Worm (Caenorhabditis elegans) whole organism, young adult: Measurements from ENCODE around the gene F25G6.1.

ENCODE experiments used
- B0019.2 ChIP-seq: fragments of 200-800 bp; sonication (Bioruptor generic); conservative IDR thresholded peaks from 2 replicates; pipeline ENCODE4 v1.3.6; 2022; ENCODE audit warnings: missing genetic modification reagents, missing genetic modification characterization, missing compliant biosample characterization
- F10E7.11 ChIP-seq: sonication (generic microtip); optimal IDR thresholded peaks from 2 replicates; lab custom pipeline; 2017; ENCODE audit warnings: mild to moderate bottlenecking, missing genetic modification characterization, moderate library complexity, missing compliant biosample characterization
- F33H1.4 ChIP-seq: fragments of 200-800 bp; sonication (Bioruptor generic); IDR thresholded peaks from 2 replicates; pipeline ENCODE4 v1.3.6; 2022; ENCODE audit warnings: missing genetic modification reagents, missing genetic modification characterization, missing compliant biosample characterization
- F37B4.10 ChIP-seq: fragments of 200-800 bp; sonication (Bioruptor generic); IDR thresholded peaks from 2 replicates; pipeline ENCODE4 v1.3.6; 2022; ENCODE audit warnings: missing genetic modification characterization, missing compliant biosample characterization
- F49E8.2 ChIP-seq: sonication (generic microtip); optimal IDR thresholded peaks from 3 replicates; lab custom pipeline; 2017; ENCODE audit warnings: missing genetic modification characterization, mild to moderate bottlenecking, missing compliant biosample characterization, antibody characterized with exemption, moderate library complexity; ENCODE audit not compliant: insufficient read depth
- T26A5.8 ChIP-seq: sonication (generic microtip); optimal IDR thresholded peaks from 2 replicates; lab custom pipeline; 2016; ENCODE audit warnings: missing genetic modification characterization, missing compliant biosample characterization
- Y56A3A.18 ChIP-seq: fragments of 200-800 bp; sonication (Bioruptor generic); IDR thresholded peaks from 2 replicates; pipeline ENCODE4 v1.3.6; 2022; ENCODE audit warnings: missing genetic modification reagents, missing genetic modification characterization, missing compliant biosample characterization
- ZK185.1 ChIP-seq: sonication (generic microtip); optimal IDR thresholded peaks from 2 replicates; lab custom pipeline; 2016; ENCODE audit warnings: mild to moderate bottlenecking, missing genetic modification characterization, missing compliant biosample characterization; ENCODE audit not compliant: poor library complexity, severe bottlenecking
- akir-1 ChIP-seq: fragments of 200-800 bp; sonication (Bioruptor generic); optimal IDR thresholded peaks from 2 replicates; lab custom pipeline; 2018; ENCODE audit warnings: mild to moderate bottlenecking, missing genetic modification characterization, moderate library complexity, missing compliant biosample characterization
- ama-1 ChIP-seq, 3 experiments: fragments of 150-350 bp in 1 of 3; sonication (generic microtip) in 2 of 3; optimal IDR thresholded peaks; 2 replicates each; lab custom pipeline; 2014 to 2018; ENCODE audit warnings: missing biosample characterization in 2 of 3, missing genetic modification characterization in 2 of 3, missing genetic modification reagents in 2 of 3
- attf-3 ChIP-seq: fragments of 200-800 bp; sonication (Bioruptor generic); conservative IDR thresholded peaks from 2 replicates; pipeline ENCODE4 v1.3.6; 2022; ENCODE audit warnings: missing genetic modification reagents, missing genetic modification characterization, missing compliant biosample characterization
- attf-6 ChIP-seq: fragments of 200-800 bp; sonication (Bioruptor generic); IDR thresholded peaks from 2 replicates; pipeline ENCODE4 v1.3.6; 2022; ENCODE audit warnings: missing genetic modification reagents, missing genetic modification characterization, missing compliant biosample characterization
- ceh-91 ChIP-seq: fragments of 200-800 bp; sonication (Bioruptor generic); IDR thresholded peaks from 2 replicates; pipeline ENCODE4 v1.3.6; 2022; ENCODE audit warnings: missing genetic modification reagents, missing genetic modification characterization, missing compliant biosample characterization
- dpff-1 ChIP-seq: sonication (generic microtip); optimal IDR thresholded peaks from 2 replicates; lab custom pipeline; 2017; ENCODE audit warnings: mild to moderate bottlenecking, missing genetic modification characterization, missing compliant biosample characterization
- egl-18 ChIP-seq: fragments of 200-800 bp; sonication (Bioruptor generic); IDR thresholded peaks from 2 replicates; pipeline ENCODE4 v1.3.6; 2022; ENCODE audit warnings: missing genetic modification reagents, missing genetic modification characterization, missing compliant biosample characterization
- ets-4 ChIP-seq: fragments of 200-800 bp; sonication (Bioruptor generic); optimal IDR thresholded peaks from 2 replicates; lab custom pipeline; 2018; ENCODE audit warnings: mild to moderate bottlenecking, missing genetic modification characterization, missing compliant biosample characterization
- gei-17 ChIP-seq: fragments of 200-800 bp; sonication (Bioruptor generic); optimal IDR thresholded peaks from 2 replicates; lab custom pipeline; 2018; ENCODE audit warnings: mild to moderate bottlenecking, missing genetic modification characterization, missing compliant biosample characterization
- hlh-26 ChIP-seq: fragments of 200-800 bp; sonication (Bioruptor generic); conservative IDR thresholded peaks from 2 replicates; pipeline ENCODE4 v1.3.6; 2022; ENCODE audit warnings: missing genetic modification reagents, missing genetic modification characterization, missing compliant biosample characterization
- hmg-1.2 ChIP-seq: fragments of 200-800 bp; sonication (Bioruptor generic); IDR thresholded peaks from 2 replicates; pipeline ENCODE4 v1.3.6; 2022; ENCODE audit warnings: missing genetic modification reagents, missing genetic modification characterization, missing compliant biosample characterization
- hsf-1 ChIP-seq: fragments of 200-800 bp; sonication (Bioruptor generic); IDR thresholded peaks from 2 replicates; pipeline ENCODE4 v1.3.6; 2022; ENCODE audit warnings: missing genetic modification reagents, missing genetic modification characterization, missing compliant biosample characterization
- lin-40 ChIP-seq: sonication (generic microtip); optimal IDR thresholded peaks from 2 replicates; lab custom pipeline; 2016; ENCODE audit warnings: missing genetic modification characterization, mild to moderate bottlenecking, missing compliant biosample characterization, missing genotype, missing genetic modification reagents
- lin-54 ChIP-seq: fragments of 200-800 bp; sonication (Bioruptor generic); optimal IDR thresholded peaks from 2 replicates; lab custom pipeline; 2018; ENCODE audit warnings: mild to moderate bottlenecking, missing genetic modification characterization, missing compliant biosample characterization
- madf-10 ChIP-seq: sonication (generic microtip); optimal IDR thresholded peaks from 2 replicates; lab custom pipeline; 2016; ENCODE audit warnings: mild to moderate bottlenecking, missing genetic modification characterization, missing compliant biosample characterization
- madf-3 ChIP-seq: fragments of 200-800 bp; sonication (Bioruptor generic); IDR thresholded peaks from 2 replicates; pipeline ENCODE4 v1.3.6; 2022; ENCODE audit warnings: missing genetic modification reagents, missing genetic modification characterization, missing compliant biosample characterization
- madf-6 ChIP-seq: fragments of 200-800 bp; sonication (Bioruptor generic); IDR thresholded peaks from 2 replicates; pipeline ENCODE4 v1.3.6; 2022; ENCODE audit warnings: missing genetic modification reagents, missing genetic modification characterization, missing compliant biosample characterization
- mcd-1 ChIP-seq: fragments of 200-800 bp; sonication (Bioruptor generic); IDR thresholded peaks from 2 replicates; pipeline ENCODE4 v1.3.6; 2022; ENCODE audit warnings: missing genetic modification reagents, missing genetic modification characterization, missing compliant biosample characterization
- mes-4 ChIP-seq: sonication (generic microtip); optimal IDR thresholded peaks from 2 replicates; lab custom pipeline; 2016; ENCODE audit warnings: missing genotype, missing genetic modification characterization, missing compliant biosample characterization
- nfya-2 ChIP-seq: fragments of 200-800 bp; sonication (Bioruptor generic); IDR thresholded peaks from 2 replicates; pipeline ENCODE4 v1.3.6; 2022; ENCODE audit warnings: missing genetic modification reagents, missing genetic modification characterization, missing compliant biosample characterization
- nhr-80 ChIP-seq: sonication (generic microtip); optimal IDR thresholded peaks from 2 replicates; lab custom pipeline; 2016; ENCODE audit warnings: missing genetic modification characterization, missing compliant biosample characterization
- nhr-90 ChIP-seq: sonication (generic microtip); optimal IDR thresholded peaks from 2 replicates; lab custom pipeline; 2016; ENCODE audit warnings: missing genotype, mild to moderate bottlenecking, missing genetic modification characterization, missing compliant biosample characterization
- rcor-1 ChIP-seq: fragments of 200-800 bp; sonication (Bioruptor generic); IDR thresholded peaks from 2 replicates; pipeline ENCODE4 v1.3.6; 2022; ENCODE audit warnings: missing genetic modification reagents, missing genetic modification characterization, missing compliant biosample characterization
- rec-8 ChIP-seq, 2 experiments: sonication (generic microtip); optimal IDR thresholded peaks; 2 replicates each; lab custom pipeline; 2016; ENCODE audit warnings: mild to moderate bottlenecking in 2 of 2, missing genetic modification characterization in 2 of 2, missing genetic modification reagents in 2 of 2, missing genotype in 2 of 2, missing biosample characterization in 1 of 2, missing compliant biosample characterization in 1 of 2, moderate library complexity in 1 of 2
- rpc-1 ChIP-seq, 2 experiments: fragments of 150-350 bp in 1 of 2; sonication (generic microtip) in 1 of 2; optimal IDR thresholded peaks; 2 replicates each; lab custom pipeline; 2014 to 2018; ENCODE audit warnings: missing biosample characterization in 1 of 2, missing genetic modification characterization in 1 of 2, missing genetic modification reagents in 1 of 2, missing genotype in 1 of 2
- sea-2 ChIP-seq: fragments of 200-800 bp; sonication (Bioruptor generic); IDR thresholded peaks from 2 replicates; pipeline ENCODE4 v1.3.6; 2022; ENCODE audit warnings: missing genetic modification characterization, missing compliant biosample characterization
- somi-1 ChIP-seq: fragments of 200-800 bp; sonication (Bioruptor generic); optimal IDR thresholded peaks from 2 replicates; lab custom pipeline; 2018; ENCODE audit warnings: mild to moderate bottlenecking, missing genetic modification characterization, missing compliant biosample characterization
- sptf-2 ChIP-seq: fragments of 200-800 bp; sonication (Bioruptor generic); optimal IDR thresholded peaks from 2 replicates; lab custom pipeline; 2018; ENCODE audit warnings: mild to moderate bottlenecking, missing genetic modification characterization, missing compliant biosample characterization
- unc-130 ChIP-seq: sonication (generic microtip); optimal IDR thresholded peaks from 2 replicates; lab custom pipeline; 2016; ENCODE audit warnings: missing genetic modification reagents, missing genetic modification characterization, missing compliant biosample characterization
- unc-62 ChIP-seq: fragments of 150-350 bp; optimal IDR thresholded peaks from 2 replicates; lab custom pipeline; 2014; ENCODE audit warnings: missing biosample characterization, missing genetic modification reagents, missing genetic modification characterization
- xnd-1 ChIP-seq: sonication (generic microtip); optimal IDR thresholded peaks from 2 replicates; lab custom pipeline; 2016; ENCODE audit warnings: missing genotype, missing genetic modification reagents, missing genetic modification characterization, missing compliant biosample characterization
- ztf-22 ChIP-seq: fragments of 200-800 bp; sonication (Bioruptor generic); optimal IDR thresholded peaks from 2 replicates; lab custom pipeline; 2018; ENCODE audit warnings: mild to moderate bottlenecking, missing genetic modification characterization, moderate library complexity, missing compliant biosample characterization
- ztf-26 ChIP-seq: sonication (generic microtip); optimal IDR thresholded peaks from 2 replicates; lab custom pipeline; 2017; ENCODE audit warnings: missing genetic modification characterization, missing compliant biosample characterization

The F25G6.1 gene

DNA sequence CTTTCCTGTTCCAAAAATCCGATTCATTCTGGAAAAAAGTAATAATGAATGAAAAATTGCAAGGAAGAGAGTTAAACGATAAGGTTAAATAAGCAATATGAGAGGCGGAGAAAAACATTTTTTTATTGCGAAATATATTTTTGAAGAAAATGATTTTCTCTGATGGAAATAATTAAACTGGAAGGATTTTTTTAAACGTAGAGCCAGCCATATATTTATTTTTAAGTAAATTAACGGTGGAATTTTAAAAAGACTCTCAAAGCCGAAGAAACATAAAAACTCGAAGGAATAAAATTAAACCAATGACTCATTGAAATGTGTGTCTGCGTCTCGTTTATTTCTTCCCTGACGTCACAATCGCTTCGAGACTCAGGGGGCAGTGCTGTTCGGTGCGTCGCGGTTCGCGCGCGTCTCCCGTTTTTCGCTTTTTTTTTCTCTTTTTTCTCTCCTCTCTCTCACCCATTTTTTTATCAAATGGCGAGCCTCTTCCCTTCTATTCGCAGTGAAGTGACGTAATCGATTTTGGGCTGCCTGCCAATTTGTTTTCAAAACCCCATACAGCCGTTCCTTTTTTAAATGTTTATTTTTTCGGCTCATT is 31.3 kb downstream of the F25G6.1 start, which contains the start of gene vps-60 (continued):
- no peak for TF ChIP-seq rpc-1 (optimal IDR thresholded peaks at IDR 0.05; lab: Kevin White, UChicago)
- TF ChIP-seq rpc-1 (tag; optimal IDR thresholded peaks at IDR 0.05; lab: Kevin White, UChicago), result no peak
- peak; percentile 50; the same call in 1 of the 2 replicates for TF ChIP-seq attf-3
- TF ChIP-seq ceh-91, result peak; percentile 75
- no peak for TF ChIP-seq sea-2 (GFP tag; lab: Robert Waterston, UW)
- TF ChIP-seq nfya-2, result no peak
- no peak for TF ChIP-seq sptf-2 (GFP tag; lab: Kevin White, UChicago)
- no peak for TF ChIP-seq gei-17 (GFP tag; lab: Kevin White, UChicago)
- TF ChIP-seq egl-18 (GFP tag; lab: Robert Waterston, UW), result 0 out of 2 replicates have a peak, but pooled peaks have one; percentile 29
- peak; percentile 66 for TF ChIP-seq rcor-1 (GFP tag; lab: Robert Waterston, UW)
- TF ChIP-seq dpff-1, result no peak
- TF ChIP-seq madf-10, result peak; percentile 98

DNA sequence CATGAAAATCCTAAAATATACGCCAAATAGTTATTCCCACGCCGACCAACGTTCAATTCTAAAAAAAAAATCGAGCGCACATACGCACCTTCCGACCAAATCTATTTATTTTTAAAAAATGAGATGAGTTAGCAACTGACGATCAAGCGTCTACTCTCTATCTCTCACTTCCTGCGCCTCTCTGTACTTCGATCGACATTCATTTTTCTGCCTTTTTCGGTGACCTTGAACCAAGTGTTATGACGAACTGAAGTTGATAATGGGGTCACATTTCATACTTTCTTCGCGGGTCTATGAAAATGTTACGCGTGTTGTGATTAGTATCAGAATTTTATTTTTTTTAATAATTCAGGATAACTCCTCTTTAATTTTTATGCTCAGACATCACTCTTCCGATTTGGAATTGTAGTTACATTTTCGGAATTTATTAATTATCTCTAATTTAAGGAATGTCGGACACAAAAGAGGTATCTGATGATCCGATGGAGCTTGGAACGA is 32.5 kb downstream of the F25G6.1 start, which contains the start of gene smk-1:
Gene smk-1 (plus strand): TSS at position 448 of the 498 bp plus-strand sequence.
- TF ChIP-seq rpc-1 (optimal IDR thresholded peaks at IDR 0.05; lab: Kevin White, UChicago) (no peak), rpc-1 (tag; optimal IDR thresholded peaks at IDR 0.05; lab: Kevin White, UChicago) (no peak), akir-1 (GFP tag; lab: Kevin White, UChicago) (no peak), lin-40 (tag; lab: Kevin White, UChicago) (peak; percentile 8), F10E7.11 (no peak), attf-6 (GFP tag; lab: Robert Waterston, UW) (no peak), mcd-1 (no peak), madf-3 (GFP tag; lab: Robert Waterston, UW) (no peak), madf-6 (GFP tag; lab: Robert Waterston, UW) (peak; percentile 16; the same call in 1 of the 2 replicates), ZK185.1 (no peak), hmg-1.2 (peak; percentile 31; the same call in 1 of the 2 replicates), T26A5.8 (tag; lab: Kevin White, UChicago) (no peak), nhr-90 (tag; lab: Kevin White, UChicago) (no peak), ztf-22 (GFP tag; lab: Kevin White, UChicago) (no peak), F49E8.2 (tag; lab: Kevin White, UChicago) (no peak), nhr-80 (tag; lab: Kevin White, UChicago) (peak; percentile 46), ama-1 (optimal IDR thresholded peaks at IDR 0.05; lab: Kevin White, UChicago) (no peak), ama-1 (GFP tag; optimal IDR thresholded peaks at IDR 0.05; lab: Kevin White, UChicago) (no peak)

DNA sequence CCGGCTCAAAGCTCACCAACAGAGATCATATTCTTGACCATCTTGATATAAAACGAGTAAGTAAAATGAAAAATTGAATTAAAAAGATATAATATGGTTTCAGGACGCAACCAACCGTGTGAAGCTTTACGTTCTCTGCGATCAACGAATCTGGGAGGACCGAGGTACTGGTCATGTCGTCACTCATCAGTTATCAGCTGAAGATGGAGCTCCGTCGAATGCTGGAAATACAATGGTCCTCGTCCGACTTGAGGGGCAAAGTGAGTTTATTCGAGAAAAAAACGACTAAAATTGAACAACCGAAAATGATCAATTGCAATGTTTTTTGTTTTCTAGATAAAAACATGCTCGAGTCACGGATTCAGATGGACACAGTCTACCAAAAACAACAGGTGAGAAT is 33.6 kb downstream of the F25G6.1 start:
- TF ChIP-seq B0019.2, result no peak
- TF ChIP-seq sea-2 (GFP tag; lab: Robert Waterston, UW), result no peak
- TF ChIP-seq somi-1 (GFP tag; lab: Kevin White, UChicago), result no peak
- no peak for TF ChIP-seq ets-4 (GFP tag; lab: Kevin White, UChicago)
- no peak for TF ChIP-seq xnd-1 (tag; lab: Kevin White, UChicago)
- TF ChIP-seq hlh-26 (GFP tag; lab: Robert Waterston, UW), result no peak
- no peak for TF ChIP-seq F37B4.10 (GFP tag; lab: Robert Waterston, UW)
- no peak for TF ChIP-seq hsf-1 (GFP tag; lab: Robert Waterston, UW)
- TF ChIP-seq F33H1.4, result no peak
- TF ChIP-seq Y56A3A.18, result no peak
- no peak for TF ChIP-seq mes-4 (tag; lab: Kevin White, UChicago)
- TF ChIP-seq ztf-26 (tag; lab: Kevin White, UChicago), result no peak
- no peak for TF ChIP-seq unc-130 (GFP tag; lab: Kevin White, UChicago)
- no peak for TF ChIP-seq rec-8 (tag; optimal IDR thresholded peaks at IDR 0.05; lab: Kevin White, UChicago)
- no peak for TF ChIP-seq unc-62 (GFP tag; lab: Kevin White, UChicago)
- TF ChIP-seq hmg-1.2, result no peak
- TF ChIP-seq lin-54 (GFP tag; lab: Kevin White, UChicago), result no peak
- TF ChIP-seq F10E7.11, result no peak
